Fruit fly (Drosophila melanogaster) Kc167 (cell line): ENCODE measurements around the gene CG34436.

Experiments
- Myc ChIP-seq: fragments of >200 bp; optimal IDR thresholded peaks from 2 replicates; lab custom pipeline; 2017; ENCODE audit warnings: missing external identifiers
- Sin3A ChIP-seq: fragments of >200 bp; optimal IDR thresholded peaks from 2 replicates; lab custom pipeline; 2018; ENCODE audit warnings: missing external identifiers
- h ChIP-seq: fragments of >200 bp; optimal IDR thresholded peaks from 3 replicates; lab custom pipeline; 2018; ENCODE audit warnings: missing external identifiers
- insv ChIP-seq: fragments of >200 bp; optimal IDR thresholded peaks from 3 replicates; lab custom pipeline; 2018; ENCODE audit warnings: missing external identifiers
- psq ChIP-seq: fragments of >200 bp; optimal IDR thresholded peaks from 2 replicates; lab custom pipeline; 2017; ENCODE audit warnings: missing external identifiers
- ttk ChIP-seq: sonication (Bioruptor generic); optimal IDR thresholded peaks from 2 replicates; lab custom pipeline; 2017; ENCODE audit warnings: missing external identifiers

DNA sequence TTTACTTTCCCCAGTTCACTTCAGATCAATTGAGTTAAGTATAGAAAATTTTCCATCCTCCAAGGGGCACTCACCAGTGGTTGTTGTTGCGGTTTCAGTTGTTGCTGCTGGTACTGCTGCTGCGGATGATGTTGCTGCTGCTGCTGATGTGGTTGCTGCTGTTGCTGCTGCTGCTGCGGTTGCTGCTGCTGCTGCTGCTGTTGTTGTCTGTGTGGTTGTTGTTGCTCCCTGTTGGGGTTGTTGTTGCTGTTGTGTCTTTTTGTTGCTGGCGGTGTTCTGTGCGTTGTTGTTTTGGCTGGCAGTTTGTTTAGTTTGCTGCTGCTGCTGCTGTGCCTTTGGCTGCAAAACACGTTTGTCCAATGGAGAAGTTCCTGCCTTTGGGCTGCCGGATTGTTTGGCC, 43.0 kb downstream of the CG34436 start:
- no peak for TF ChIP-seq h (lab: Kevin White, UChicago)
- no peak for TF ChIP-seq insv (lab: Kevin White, UChicago)
- no peak for TF ChIP-seq psq (lab: Kevin White, UChicago)
- no peak for TF ChIP-seq ttk (lab: Kevin White, UChicago)
- no peak for TF ChIP-seq Myc (lab: Kevin White, UChicago)
- no peak for TF ChIP-seq Sin3A (lab: Kevin White, UChicago)
